Worm (Caenorhabditis elegans) whole organism, L4 larva: ENCODE measurements around the gene F46B3.14.

Experiments used
- D1046.2 ChIP-seq: fragments of 200-800 bp; sonication (Bioruptor generic); IDR thresholded peaks from 2 replicates; pipeline ENCODE4 v1.3.6; 2022; ENCODE audit warnings: missing genetic modification characterization, missing compliant biosample characterization
- F37D6.2 ChIP-seq: sonication (generic microtip); optimal IDR thresholded peaks from 2 replicates; lab custom pipeline; 2016; ENCODE audit warnings: mild to moderate bottlenecking, missing genetic modification characterization, missing compliant biosample characterization
- Y5F2A.4 ChIP-seq: fragments of 200-800 bp; sonication (Bioruptor generic); optimal IDR thresholded peaks from 2 replicates; lab custom pipeline; 2018; ENCODE audit warnings: mild to moderate bottlenecking, missing genetic modification characterization, missing compliant biosample characterization
- ZK337.2 ChIP-seq: fragments of 200-800 bp; sonication (Bioruptor generic); IDR thresholded peaks from 2 replicates; pipeline ENCODE4 v1.3.6; 2022; ENCODE audit warnings: missing genetic modification reagents, missing genetic modification characterization, missing compliant biosample characterization
- ZK546.5 ChIP-seq, 2 experiments: sonication (generic microtip); optimal IDR thresholded peaks; 2 replicates each; lab custom pipeline; 2017; ENCODE audit warnings: missing biosample characterization in 2 of 2, missing genetic modification characterization in 2 of 2
- ceh-82 ChIP-seq: sonication (generic microtip); optimal IDR thresholded peaks from 2 replicates; lab custom pipeline; 2017; ENCODE audit warnings: missing biosample characterization, missing genetic modification characterization
- ces-1 ChIP-seq: fragments of 150-350 bp; sonication (generic microtip); optimal IDR thresholded peaks from 4 replicates; lab custom pipeline; 2014; ENCODE audit warnings: missing biosample characterization, missing genetic modification reagents, missing genetic modification characterization
- daf-12 ChIP-seq: fragments of 150-350 bp; optimal IDR thresholded peaks from 2 replicates; lab custom pipeline; 2014; ENCODE audit warnings: missing biosample characterization, missing genetic modification reagents, missing genetic modification characterization
- daf-19 ChIP-seq: fragments of 200-800 bp; sonication (Bioruptor generic); conservative IDR thresholded peaks from 2 replicates; pipeline ENCODE4 v1.3.6; 2022; ENCODE audit warnings: missing genetic modification characterization, missing compliant biosample characterization
- dmd-9 ChIP-seq: fragments of 200-800 bp; sonication (Bioruptor generic); IDR thresholded peaks from 2 replicates; pipeline ENCODE4 v1.3.6; 2022; ENCODE audit warnings: missing genetic modification reagents, missing genetic modification characterization, missing compliant biosample characterization
- dpl-1 ChIP-seq: fragments of 150-350 bp; optimal IDR thresholded peaks from 2 replicates; lab custom pipeline; 2014; ENCODE audit warnings: missing biosample characterization, missing genetic modification reagents, missing genetic modification characterization
- duxl-1 ChIP-seq: sonication (generic microtip); optimal IDR thresholded peaks from 2 replicates; lab custom pipeline; 2016; ENCODE audit warnings: mild to moderate bottlenecking, missing genetic modification characterization, moderate library complexity, missing compliant biosample characterization; ENCODE audit not compliant: poor library complexity
- egl-27 ChIP-seq: sonication (generic microtip); optimal IDR thresholded peaks from 3 replicates; lab custom pipeline; 2017; ENCODE audit warnings: missing biosample characterization, missing genetic modification reagents, missing genetic modification characterization
- fos-1 ChIP-seq: fragments of 150-350 bp; optimal IDR thresholded peaks from 2 replicates; lab custom pipeline; 2014; ENCODE audit warnings: missing biosample characterization, missing genetic modification characterization
- hlh-11 ChIP-seq: fragments of 200-800 bp; sonication (Bioruptor generic); optimal IDR thresholded peaks from 2 replicates; lab custom pipeline; 2018; ENCODE audit warnings: mild to moderate bottlenecking, missing genetic modification characterization, missing compliant biosample characterization
- hlh-30 ChIP-seq: sonication (generic microtip); optimal IDR thresholded peaks from 2 replicates; lab custom pipeline; 2017; ENCODE audit warnings: antibody characterized with exemption, mild to moderate bottlenecking, missing genetic modification characterization, missing compliant biosample characterization; ENCODE audit not compliant: insufficient read depth
- jun-1 ChIP-seq: fragments of 150-350 bp; optimal IDR thresholded peaks from 2 replicates; lab custom pipeline; 2014; ENCODE audit warnings: missing biosample characterization, missing genetic modification reagents, missing genetic modification characterization
- lir-3 ChIP-seq: sonication (generic microtip); optimal IDR thresholded peaks from 2 replicates; lab custom pipeline; 2016; ENCODE audit warnings: mild to moderate bottlenecking, missing genetic modification characterization, missing compliant biosample characterization
- lsy-2 ChIP-seq, 2 experiments: fragments of 150-350 bp in 1 of 2; sonication (generic microtip) in 1 of 2; optimal IDR thresholded peaks; 2 replicates each; lab custom pipeline; 2014 to 2017; ENCODE audit warnings: missing biosample characterization in 2 of 2, missing genetic modification characterization in 2 of 2
- madf-9 ChIP-seq: fragments of 200-800 bp; sonication (Bioruptor generic); conservative IDR thresholded peaks from 2 replicates; pipeline ENCODE4 v1.3.6; 2022; ENCODE audit warnings: missing genetic modification reagents, missing genetic modification characterization, missing compliant biosample characterization
- mep-1 ChIP-seq: fragments of 150-350 bp; sonication (generic microtip); optimal IDR thresholded peaks from 3 replicates; lab custom pipeline; 2014; ENCODE audit warnings: missing biosample characterization, missing genetic modification characterization
- mes-2 ChIP-seq: sonication (generic microtip); optimal IDR thresholded peaks from 2 replicates; lab custom pipeline; 2016; ENCODE audit warnings: missing genotype, mild to moderate bottlenecking, missing genetic modification characterization, missing compliant biosample characterization; ENCODE audit not compliant: poor library complexity, severe bottlenecking
- nhr-28 ChIP-seq: fragments of 150-350 bp; optimal IDR thresholded peaks from 2 replicates; lab custom pipeline; 2014; ENCODE audit warnings: missing biosample characterization, missing genetic modification characterization
- nhr-41 ChIP-seq: fragments of 200-800 bp; sonication (Bioruptor generic); IDR thresholded peaks from 2 replicates; pipeline ENCODE4 v1.3.6; 2022; ENCODE audit warnings: missing genetic modification reagents, missing genetic modification characterization, missing compliant biosample characterization
- nhr-48 ChIP-seq: sonication (generic microtip); optimal IDR thresholded peaks from 2 replicates; lab custom pipeline; 2016; ENCODE audit warnings: mild to moderate bottlenecking, missing genetic modification characterization, missing compliant biosample characterization
- nhr-76 ChIP-seq: fragments of 150-350 bp; optimal IDR thresholded peaks from 2 replicates; lab custom pipeline; 2014; ENCODE audit warnings: missing biosample characterization, missing genetic modification characterization
- saeg-2 ChIP-seq: fragments of 200-800 bp; sonication (Bioruptor generic); IDR thresholded peaks from 2 replicates; pipeline ENCODE4 v1.3.6; 2022; ENCODE audit warnings: missing genetic modification reagents, missing genetic modification characterization, missing compliant biosample characterization
- set-16 ChIP-seq: fragments of 200-800 bp; sonication (Bioruptor generic); IDR thresholded peaks from 2 replicates; pipeline ENCODE4 v1.3.6; 2022; ENCODE audit warnings: missing genetic modification reagents, missing genetic modification characterization, missing compliant biosample characterization
- spr-1 ChIP-seq: sonication (generic microtip); optimal IDR thresholded peaks from 2 replicates; lab custom pipeline; 2016; ENCODE audit warnings: mild to moderate bottlenecking, missing genetic modification characterization, missing compliant biosample characterization
- tag-97 ChIP-seq: fragments of 200-800 bp; sonication (Bioruptor generic); IDR thresholded peaks from 2 replicates; pipeline ENCODE4 v1.3.6; 2022; ENCODE audit warnings: missing genetic modification characterization, missing compliant biosample characterization
- unc-39 ChIP-seq: sonication (generic microtip); optimal IDR thresholded peaks from 2 replicates; lab custom pipeline; 2017; ENCODE audit warnings: missing biosample characterization, missing genetic modification characterization
- vab-7 ChIP-seq: fragments of 200-800 bp; sonication (Bioruptor generic); IDR thresholded peaks from 2 replicates; pipeline ENCODE4 v1.3.6; 2022; ENCODE audit warnings: missing genetic modification reagents, missing genetic modification characterization, missing compliant biosample characterization
- zag-1 ChIP-seq: fragments of 150-350 bp; optimal IDR thresholded peaks from 2 replicates; lab custom pipeline; 2014; ENCODE audit warnings: missing biosample characterization, missing genetic modification characterization
- zfp-2 ChIP-seq: sonication (generic microtip); optimal IDR thresholded peaks from 2 replicates; lab custom pipeline; 2016; ENCODE audit warnings: mild to moderate bottlenecking, missing genetic modification characterization, missing compliant biosample characterization
- zfp-3 ChIP-seq: fragments of 200-800 bp; sonication (Bioruptor generic); conservative IDR thresholded peaks from 2 replicates; pipeline ENCODE4 v1.3.6; 2022; ENCODE audit warnings: missing genetic modification reagents, missing genetic modification characterization, missing compliant biosample characterization
- ztf-11 ChIP-seq: fragments of 150-350 bp; optimal IDR thresholded peaks from 2 replicates; lab custom pipeline; 2014; ENCODE audit warnings: missing biosample characterization, missing genetic modification characterization

F46B3.14 gene

ce11 chrV:20639294-20639693 is 8.1 kb upstream of the F46B3.14 start, which contains the start of gene srxa-14:
Gene srxa-14, plus strand, starts transcription at chrV:20639594.
- TF ChIP-seq dmd-9 (GFP tag; lab: Robert Waterston, UW), result no peak
- TF ChIP-seq tag-97 (GFP tag; lab: Robert Waterston, UW), result no peak
- TF ChIP-seq zag-1 (tag; lab: Kevin White, UChicago), result no peak
- TF ChIP-seq egl-27 (tag; lab: Kevin White, UChicago), result no peak
- TF ChIP-seq nhr-28 (tag; lab: Kevin White, UChicago), result no peak
- TF ChIP-seq vab-7 (GFP tag; lab: Robert Waterston, UW), result no peak
- no peak for TF ChIP-seq nhr-76 (tag; lab: Kevin White, UChicago)
- no peak for TF ChIP-seq ceh-82 (tag; lab: Kevin White, UChicago)
- no peak for TF ChIP-seq jun-1 (tag; lab: Kevin White, UChicago)
- TF ChIP-seq fos-1 (tag; lab: Kevin White, UChicago), result no peak
- no peak for TF ChIP-seq nhr-48 (tag; lab: Kevin White, UChicago)
- no peak for TF ChIP-seq lsy-2 (tag; optimal IDR thresholded peaks at IDR 0.05; lab: Kevin White, UChicago)
- TF ChIP-seq dpl-1 (GFP tag; lab: Kevin White, UChicago), result no peak
- no peak for TF ChIP-seq F37D6.2
- TF ChIP-seq set-16 (GFP tag; lab: Robert Waterston, UW), result no peak
- TF ChIP-seq unc-39, result no peak
- no peak for TF ChIP-seq mep-1 (tag; lab: Kevin White, UChicago)
- TF ChIP-seq, all 104 proteins: peak for 0

- TF ChIP-seq nhr-41 (GFP tag; lab: Robert Waterston, UW) (no peak), lir-3 (no peak), daf-12 (tag; lab: Kevin White, UChicago) (no peak), Y5F2A.4 (GFP tag; lab: Kevin White, UChicago) (no peak), D1046.2 (GFP tag; lab: Robert Waterston, UW) (no peak), duxl-1 (tag; lab: Kevin White, UChicago) (no peak), hlh-11 (tag; lab: Kevin White, UChicago) (no peak), ztf-11 (no peak), ceh-82 (tag; lab: Kevin White, UChicago) (no peak), daf-19 (GFP tag; lab: Robert Waterston, UW) (no peak), dmd-9 (GFP tag; lab: Robert Waterston, UW) (no peak), zfp-2 (no peak)
Measured at ce11 chrV:20638344-20638743, 7.2 kb upstream of the F46B3.14 start, which contains the start of gene Y44A6B.3. Gene Y44A6B.3, minus strand, starts transcription at chrV:20638444.

DNA sequence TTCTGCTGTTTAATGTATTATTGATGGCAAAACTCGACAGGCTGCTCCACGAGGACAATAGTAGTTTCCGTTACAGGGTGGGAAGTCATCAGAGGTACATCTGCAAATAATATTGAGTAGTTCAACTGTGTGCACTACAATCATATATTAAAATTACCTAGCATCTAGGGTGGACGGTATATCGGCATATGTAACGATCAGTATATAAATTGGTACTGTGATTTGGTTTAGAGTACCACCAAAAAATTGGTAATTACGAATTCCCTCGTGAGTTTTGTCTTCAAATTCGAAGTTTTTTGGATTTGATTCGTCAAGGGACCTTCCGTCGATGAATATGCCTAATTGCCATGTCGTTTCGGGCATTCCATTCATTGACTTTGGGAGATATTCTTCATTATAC is 5.7 kb upstream of the F46B3.14 start, which contains the start of gene ttr-13:
TSS of gene ttr-13 (minus strand) at position 101 of the 400 bp plus-strand sequence.
- no peak for TF ChIP-seq jun-1 (tag; lab: Kevin White, UChicago)
- no peak for TF ChIP-seq saeg-2 (GFP tag; lab: Robert Waterston, UW)
- TF ChIP-seq vab-7 (GFP tag; lab: Robert Waterston, UW), result no peak
- TF ChIP-seq mes-2 (tag; lab: Kevin White, UChicago), result no peak
- TF ChIP-seq dpl-1 (GFP tag; lab: Kevin White, UChicago), result no peak
- TF ChIP-seq ZK546.5 (tag; optimal IDR thresholded peaks at IDR 0.05; lab: Kevin White, UChicago), result no peak
- TF ChIP-seq hlh-30 (tag; lab: Kevin White, UChicago), result no peak
- TF ChIP-seq ces-1, result no peak
- TF ChIP-seq ZK337.2 (GFP tag; lab: Robert Waterston, UW), result no peak

DNA sequence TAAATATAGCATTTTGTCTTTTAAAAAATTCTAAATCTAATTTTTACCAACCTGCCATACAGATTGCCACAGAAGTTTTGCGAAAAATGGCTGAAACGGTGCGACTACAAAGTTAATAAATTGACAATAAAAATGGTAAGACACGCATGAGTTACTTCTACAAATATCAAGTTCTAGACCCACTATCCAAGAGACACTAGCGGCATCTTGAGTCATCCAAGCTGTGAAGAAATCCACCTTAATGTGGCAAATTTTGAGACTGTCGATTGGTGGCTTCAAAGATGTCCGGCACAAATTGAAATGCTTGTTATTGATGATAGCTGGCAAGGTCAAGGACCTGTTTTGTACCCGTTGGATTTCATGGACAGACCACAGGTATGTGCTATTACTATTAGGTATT is 3.2 kb upstream of the F46B3.14 start, which contains the start of gene F46B3.16:
TSS of gene F46B3.16 (plus strand) at position 301 of the 400 bp plus-strand sequence.
- TF ChIP-seq spr-1 (tag; lab: Kevin White, UChicago) (no peak), madf-9 (GFP tag; lab: Robert Waterston, UW) (no peak), zfp-3 (GFP tag; lab: Robert Waterston, UW) (no peak)
